Worm (Caenorhabditis elegans) whole organism, mixed stage, embryonic: ENCODE results near the gene F59E12.17.
"Not testable (repeated sequence)": the region's sequence is repeated elsewhere in the genome, so short reads cannot be mapped to it uniquely, and the experiment has no call there.

Experiments
- M03D4.4 ChIP-seq: sonication (generic microtip); optimal IDR thresholded peaks from 2 replicates; lab custom pipeline; 2017; ENCODE audit warnings: mild to moderate bottlenecking, missing genetic modification characterization, missing compliant biosample characterization
- bed-3 ChIP-seq: fragments of 200-800 bp; sonication (Bioruptor generic); optimal IDR thresholded peaks from 3 replicates; lab custom pipeline; 2018; ENCODE audit warnings: mild to moderate bottlenecking, missing genetic modification characterization, moderate library complexity, missing compliant biosample characterization
- blmp-1 ChIP-seq: fragments of 150-350 bp; optimal IDR thresholded peaks from 2 replicates; lab custom pipeline; 2014; ENCODE audit warnings: missing biosample characterization, missing genetic modification characterization
- ceh-39 ChIP-seq: fragments of 150-350 bp; optimal IDR thresholded peaks from 2 replicates; lab custom pipeline; 2014; ENCODE audit warnings: missing biosample characterization, missing genetic modification characterization
- ceh-43 ChIP-seq: fragments of 200-800 bp; sonication (Bioruptor generic); optimal IDR thresholded peaks from 2 replicates; lab custom pipeline; 2018; ENCODE audit warnings: mild to moderate bottlenecking, missing genetic modification characterization, moderate library complexity, missing compliant biosample characterization
- ceh-83 ChIP-seq: fragments of 200-800 bp; sonication (Bioruptor generic); optimal IDR thresholded peaks from 2 replicates; lab custom pipeline; 2018; ENCODE audit warnings: mild to moderate bottlenecking, missing genetic modification characterization, missing compliant biosample characterization
- ces-1 ChIP-seq: fragments of 150-350 bp; optimal IDR thresholded peaks from 2 replicates; lab custom pipeline; 2014; ENCODE audit warnings: missing biosample characterization, missing genetic modification reagents, missing genetic modification characterization
- drap-1 ChIP-seq: fragments of 200-800 bp; sonication (Bioruptor generic); optimal IDR thresholded peaks from 3 replicates; lab custom pipeline; 2018; ENCODE audit warnings: mild to moderate bottlenecking, missing genetic modification characterization, missing compliant biosample characterization
- elt-1 ChIP-seq: sonication (generic microtip); optimal IDR thresholded peaks from 2 replicates; lab custom pipeline; 2017; ENCODE audit warnings: missing genetic modification characterization, mild to moderate bottlenecking, missing compliant biosample characterization, antibody characterized with exemption, moderate library complexity, borderline replicate concordance; ENCODE audit not compliant: insufficient read depth
- elt-3 ChIP-seq: fragments of 150-350 bp; optimal IDR thresholded peaks from 2 replicates; lab custom pipeline; 2014; ENCODE audit warnings: missing biosample characterization, missing genetic modification characterization
- flh-1 ChIP-seq: fragments of 200-800 bp; sonication (Bioruptor generic); optimal IDR thresholded peaks from 2 replicates; lab custom pipeline; 2018; ENCODE audit warnings: mild to moderate bottlenecking, missing genetic modification characterization, moderate library complexity, missing compliant biosample characterization
- ham-2 ChIP-seq: fragments of 200-800 bp; sonication (Bioruptor generic); optimal IDR thresholded peaks from 2 replicates; lab custom pipeline; 2018; ENCODE audit warnings: mild to moderate bottlenecking, missing genetic modification characterization, missing compliant biosample characterization
- lin-13 ChIP-seq: fragments of 150-350 bp; optimal IDR thresholded peaks from 2 replicates; lab custom pipeline; 2014; ENCODE audit warnings: missing biosample characterization, missing genetic modification characterization
- lin-32 ChIP-seq: fragments of 200-800 bp; sonication (Bioruptor generic); optimal IDR thresholded peaks from 2 replicates; lab custom pipeline; 2018; ENCODE audit warnings: mild to moderate bottlenecking, missing genetic modification characterization, missing compliant biosample characterization
- lsy-2 ChIP-seq: fragments of 150-350 bp; optimal IDR thresholded peaks from 2 replicates; lab custom pipeline; 2014; ENCODE audit warnings: missing biosample characterization, missing genetic modification characterization
- mab-5 ChIP-seq: fragments of 150-350 bp; optimal IDR thresholded peaks from 2 replicates; lab custom pipeline; 2014; ENCODE audit warnings: missing biosample characterization, missing genetic modification characterization
- mep-1 ChIP-seq: fragments of 150-350 bp; optimal IDR thresholded peaks from 2 replicates; lab custom pipeline; 2017; ENCODE audit warnings: missing biosample characterization, missing genetic modification reagents, missing genetic modification characterization, inconsistent platforms
- mls-2 ChIP-seq: sonication (generic microtip); optimal IDR thresholded peaks from 2 replicates; lab custom pipeline; 2016; ENCODE audit warnings: mild to moderate bottlenecking, missing genetic modification characterization, moderate library complexity, missing compliant biosample characterization
- nhr-12 ChIP-seq: fragments of 150-350 bp; optimal IDR thresholded peaks from 2 replicates; lab custom pipeline; 2014; ENCODE audit warnings: missing biosample characterization, missing genetic modification characterization
- nhr-2 ChIP-seq: fragments of 150-350 bp; optimal IDR thresholded peaks from 2 replicates; lab custom pipeline; 2014; ENCODE audit warnings: missing biosample characterization, missing genetic modification characterization
- nhr-237 ChIP-seq: fragments of 150-350 bp; optimal IDR thresholded peaks from 2 replicates; lab custom pipeline; 2014; ENCODE audit warnings: missing biosample characterization, missing genetic modification characterization
- nhr-28 ChIP-seq: fragments of 150-350 bp; optimal IDR thresholded peaks from 2 replicates; lab custom pipeline; 2014; ENCODE audit warnings: missing biosample characterization, missing genetic modification characterization
- nhr-76 ChIP-seq: sonication (generic microtip); optimal IDR thresholded peaks from 2 replicates; lab custom pipeline; 2017; ENCODE audit warnings: missing biosample characterization, missing genetic modification characterization
- pha-4 ChIP-seq: fragments of 150-350 bp; optimal IDR thresholded peaks from 2 replicates; lab custom pipeline; 2018; ENCODE audit warnings: missing biosample characterization, missing genetic modification reagents, missing genetic modification characterization
- sem-2 ChIP-seq: fragments of 200-800 bp; sonication (Bioruptor generic); optimal IDR thresholded peaks from 2 replicates; lab custom pipeline; 2018; ENCODE audit warnings: mild to moderate bottlenecking, missing genetic modification characterization, missing compliant biosample characterization
- snpc-4 ChIP-seq: fragments of 150-350 bp; optimal IDR thresholded peaks from 2 replicates; lab custom pipeline; 2014; ENCODE audit warnings: missing biosample characterization, missing genetic modification characterization
- sptf-1 ChIP-seq: sonication (generic microtip); optimal IDR thresholded peaks from 2 replicates; lab custom pipeline; 2017; ENCODE audit warnings: mild to moderate bottlenecking, missing genetic modification characterization, moderate library complexity, missing compliant biosample characterization
- tbx-8 ChIP-seq: fragments of 200-800 bp; sonication (Bioruptor generic); optimal IDR thresholded peaks from 2 replicates; lab custom pipeline; 2018; ENCODE audit warnings: mild to moderate bottlenecking, missing genetic modification characterization, moderate library complexity, missing compliant biosample characterization
- unc-120 ChIP-seq: sonication (generic microtip); optimal IDR thresholded peaks from 2 replicates; lab custom pipeline; 2017; ENCODE audit warnings: missing genetic modification characterization, missing compliant biosample characterization; ENCODE audit not compliant: poor library complexity, severe bottlenecking
- unc-39 ChIP-seq: fragments of 150-350 bp; optimal IDR thresholded peaks from 2 replicates; lab custom pipeline; 2014; ENCODE audit warnings: missing biosample characterization, missing genetic modification characterization
- unc-62 ChIP-seq: fragments of 150-350 bp; optimal IDR thresholded peaks from 2 replicates; lab custom pipeline; 2014; ENCODE audit warnings: missing biosample characterization, missing genetic modification reagents, missing genetic modification characterization
- zip-8 ChIP-seq: fragments of 150-350 bp; optimal IDR thresholded peaks from 2 replicates; lab custom pipeline; 2014; ENCODE audit warnings: missing biosample characterization, missing genetic modification characterization
- ztf-11 ChIP-seq: fragments of 150-350 bp; optimal IDR thresholded peaks from 2 replicates; lab custom pipeline; 2014; ENCODE audit warnings: missing biosample characterization, missing genetic modification characterization

F59E12.17 gene

DNA sequence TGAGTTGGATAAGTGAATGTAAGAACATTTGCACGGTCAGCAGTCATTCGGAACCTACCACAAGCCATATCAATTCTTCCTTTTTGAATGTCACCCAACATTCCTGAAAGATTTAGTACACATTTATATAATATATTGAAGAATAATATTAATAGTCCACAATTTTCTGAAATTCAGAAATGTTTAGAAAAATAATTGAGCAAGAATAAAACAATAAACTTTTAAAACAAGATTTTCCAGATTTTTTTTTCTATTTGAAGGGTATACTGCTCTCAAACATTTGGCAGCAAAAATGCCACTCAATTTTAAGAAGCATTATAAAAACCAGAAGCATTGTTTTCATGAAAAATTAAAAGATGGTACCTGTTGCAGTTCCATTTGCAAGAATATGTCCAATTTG, 12.4 kb downstream of the F59E12.17 start, which contains the start of gene F59E12.8:
F59E12.8 (minus strand) TSS at position 101 of the 400 bp plus-strand sequence.
- TF ChIP-seq blmp-1 (tag; lab: Kevin White, UChicago) (no peak), sptf-1 (tag; lab: Kevin White, UChicago) (no peak), nhr-76 (tag; lab: Kevin White, UChicago) (no peak), ces-1 (GFP tag; lab: Kevin White, UChicago) (no peak), zip-8 (tag; lab: Kevin White, UChicago) (no peak), elt-1 (tag; lab: Kevin White, UChicago) (no peak), lin-13 (tag; lab: Kevin White, UChicago) (no peak), mep-1 (tag; lab: Kevin White, UChicago) (no peak), ceh-83 (no peak), tbx-8 (no peak), ham-2 (no peak), nhr-237 (tag; lab: Kevin White, UChicago) (no peak), unc-120 (no peak)
- TF ChIP-seq, all 35 proteins: peak for 0

DNA sequence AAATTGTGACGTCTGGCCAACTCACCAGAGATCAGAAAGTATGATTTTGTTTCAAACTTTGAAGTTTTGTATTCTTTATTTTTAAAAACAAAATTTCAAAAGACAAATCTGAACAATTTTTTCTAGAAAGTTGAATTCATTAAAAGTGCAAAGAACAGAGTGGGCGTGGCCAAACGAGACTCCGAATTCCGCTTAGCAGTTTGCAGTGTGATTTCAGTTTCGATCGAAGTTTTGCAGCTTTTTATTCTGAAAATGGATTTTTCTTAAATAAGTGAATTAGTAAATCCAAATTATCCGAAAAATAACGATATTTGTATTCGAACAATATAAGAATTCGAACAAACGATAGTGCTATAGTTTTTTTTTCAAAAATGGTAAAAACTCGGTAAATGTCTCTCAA, 15.8 kb downstream of the F59E12.17 start:
- TF ChIP-seq mep-1 (tag; lab: Kevin White, UChicago) = no peak
- TF ChIP-seq nhr-2 = no peak
- TF ChIP-seq, all 35 proteins: peak for 0

DNA sequence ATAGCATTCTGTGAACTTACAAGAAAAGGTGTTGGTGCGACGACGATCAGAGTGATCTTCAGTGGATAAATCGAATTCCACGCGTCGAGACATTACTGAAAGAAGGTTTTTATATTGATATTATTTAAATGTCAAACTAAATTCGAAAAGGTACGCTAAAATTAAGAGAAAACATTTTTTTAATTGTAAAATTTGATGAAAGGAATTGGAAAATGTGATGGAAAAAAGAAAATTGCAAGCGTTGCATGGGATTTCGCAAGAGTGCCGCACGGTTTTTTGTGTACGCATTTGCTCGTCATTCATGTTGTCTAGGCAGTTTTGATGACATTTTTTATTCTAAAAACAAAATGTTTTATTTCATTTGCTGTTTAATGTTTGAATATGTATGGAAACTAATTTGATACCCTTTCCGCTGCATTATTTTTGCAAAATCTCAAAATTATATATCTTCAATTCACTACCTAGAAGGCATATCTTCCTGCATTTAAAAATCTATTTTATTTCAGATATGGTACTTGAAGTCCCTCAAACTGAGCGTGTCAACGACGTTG, 18.3 kb downstream of the F59E12.17 start, which contains the start of the genes F59E12.6 and npl-4.1:
F59E12.6 (minus strand) TSS at position 101 of the 551 bp plus-strand sequence.
npl-4.1 (plus strand) TSS at position 501 of the 551 bp plus-strand sequence.
- not testable (repeated sequence) for TF ChIP-seq ham-2; mab-5; unc-62 (GFP tag; lab: Kevin White, UChicago)

DNA sequence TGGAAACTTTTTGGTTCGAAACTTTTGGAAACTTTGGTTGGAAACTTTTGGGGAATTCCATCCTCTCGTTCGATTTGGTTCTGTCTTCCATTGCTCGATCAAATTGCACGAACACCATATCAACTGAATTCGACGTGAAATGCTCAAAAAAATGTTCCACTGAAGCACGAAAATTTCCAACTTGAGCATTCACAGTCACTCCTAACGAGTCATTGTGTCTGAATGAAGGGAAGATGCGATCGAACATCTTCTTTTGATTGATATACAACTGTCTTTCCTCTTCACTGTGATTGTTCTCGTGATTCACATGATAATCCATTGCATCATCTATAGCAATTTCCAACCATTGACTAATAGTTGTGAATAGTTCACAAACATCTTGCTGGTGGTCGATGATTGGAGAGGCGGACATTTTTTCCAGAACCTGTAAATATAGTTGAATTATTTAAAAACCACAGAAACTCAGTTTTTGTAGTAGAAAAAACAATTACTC, 20.9 kb downstream of the F59E12.17 start, which contains the start of gene F59E12.15:
F59E12.15 (minus strand) TSS at position 51 of the 493 bp plus-strand sequence.
- TF ChIP-seq unc-39 (tag; lab: Kevin White, UChicago) = no peak
- no peak for TF ChIP-seq ceh-83
- no peak for TF ChIP-seq unc-62 (GFP tag; lab: Kevin White, UChicago)
- no peak for TF ChIP-seq ceh-43
- no peak for TF ChIP-seq pha-4 (tag; lab: Kevin White, UChicago)
- TF ChIP-seq, all 35 proteins: peak for 0

DNA sequence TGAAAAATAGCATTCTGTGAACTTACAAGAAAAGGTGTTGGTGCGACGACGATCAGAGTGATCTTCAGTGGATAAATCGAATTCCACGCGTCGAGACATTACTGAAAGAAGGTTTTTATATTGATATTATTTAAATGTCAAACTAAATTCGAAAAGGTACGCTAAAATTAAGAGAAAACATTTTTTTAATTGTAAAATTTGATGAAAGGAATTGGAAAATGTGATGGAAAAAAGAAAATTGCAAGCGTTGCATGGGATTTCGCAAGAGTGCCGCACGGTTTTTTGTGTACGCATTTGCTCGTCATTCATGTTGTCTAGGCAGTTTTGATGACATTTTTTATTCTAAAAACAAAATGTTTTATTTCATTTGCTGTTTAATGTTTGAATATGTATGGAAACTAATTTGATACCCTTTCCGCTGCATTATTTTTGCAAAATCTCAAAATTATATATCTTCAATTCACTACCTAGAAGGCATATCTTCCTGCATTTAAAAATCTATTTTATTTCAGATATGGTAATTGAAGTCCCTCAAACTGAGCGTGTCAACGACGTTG, 26.8 kb downstream of the F59E12.17 start, which contains the start of the genes eif-3.L and npl-4.2:
eif-3.L (minus strand) TSS at position 101 of the 557 bp plus-strand sequence.
npl-4.2 (plus strand) TSS at position 507 of the 557 bp plus-strand sequence.
- not testable (repeated sequence) for TF ChIP-seq unc-62 (GFP tag; lab: Kevin White, UChicago); ceh-83; flh-1 (GFP tag; lab: Kevin White, UChicago)
- TF ChIP-seq, all 35 proteins: peak for 0; not testable (repeated sequence) for 35

DNA sequence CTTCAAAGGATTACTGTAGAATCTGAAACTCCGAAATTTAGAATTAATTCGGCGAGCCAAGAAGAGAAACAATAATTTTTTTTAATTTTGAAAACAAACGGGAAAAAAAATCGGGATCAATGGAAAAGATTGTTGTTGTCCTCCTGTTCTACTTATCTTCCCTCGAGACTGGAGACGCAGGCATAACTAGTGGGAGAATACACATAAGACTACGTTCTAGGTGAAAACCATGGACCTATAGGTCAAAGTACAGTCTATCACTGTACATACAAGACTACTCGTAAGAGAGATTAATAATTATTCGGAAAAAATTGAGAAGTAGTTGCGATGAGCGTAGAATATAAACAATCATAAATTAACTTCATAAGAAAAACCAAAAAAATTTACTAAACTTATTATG, 30.0 kb downstream of the F59E12.17 start, which contains the start of gene dhs-6:
dhs-6 (minus strand) TSS at position 22 of the 400 bp plus-strand sequence.
- TF ChIP-seq lin-13 (tag; lab: Kevin White, UChicago) (no peak), elt-3 (tag; lab: Kevin White, UChicago) (no peak), ceh-43 (no peak), sem-2 (GFP tag; lab: Kevin White, UChicago) (no peak), zip-8 (tag; lab: Kevin White, UChicago) (no peak), nhr-12 (tag; lab: Kevin White, UChicago) (no peak), nhr-2 (no peak), lsy-2 (no peak), ceh-39 (no peak), mab-5 (no peak), M03D4.4 (tag; lab: Kevin White, UChicago) (no peak)

DNA sequence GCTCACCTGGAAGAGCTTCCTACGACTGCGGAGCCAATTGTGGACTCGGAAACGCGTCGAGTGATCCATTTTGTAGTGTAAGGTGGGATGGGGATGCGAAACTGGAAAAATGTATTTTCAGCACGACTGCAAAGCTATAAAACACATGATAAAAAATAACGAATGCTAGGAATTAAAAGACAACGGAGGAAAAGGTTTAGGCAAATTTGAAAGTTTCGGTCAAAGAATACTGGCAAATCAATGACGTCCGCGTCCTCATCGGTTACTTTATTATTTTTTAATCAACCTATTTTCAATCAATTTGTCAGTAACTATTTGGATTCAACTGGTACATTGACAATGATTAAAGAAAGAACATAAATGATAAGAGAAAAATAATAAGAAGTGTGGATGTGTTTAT, 41.5 kb downstream of the F59E12.17 start, which contains the start of gene C17G10.7:
C17G10.7 (minus strand) TSS at position 101 of the 400 bp plus-strand sequence.
- no peak for TF ChIP-seq pha-4 (tag; lab: Kevin White, UChicago)
- TF ChIP-seq nhr-237 (tag; lab: Kevin White, UChicago) = no peak
- no peak for TF ChIP-seq bed-3 (GFP tag; lab: Kevin White, UChicago)
- TF ChIP-seq sptf-1 (tag; lab: Kevin White, UChicago) = no peak
- TF ChIP-seq nhr-2 = no peak
- TF ChIP-seq unc-62 (GFP tag; lab: Kevin White, UChicago) = no peak
- no peak for TF ChIP-seq lin-13 (tag; lab: Kevin White, UChicago)
- TF ChIP-seq lsy-2 = no peak
- TF ChIP-seq drap-1 = no peak
- TF ChIP-seq nhr-28 (tag; lab: Kevin White, UChicago) = no peak
- no peak for TF ChIP-seq sem-2 (GFP tag; lab: Kevin White, UChicago)
- TF ChIP-seq ham-2 = no peak
- TF ChIP-seq ztf-11 (tag; lab: Kevin White, UChicago) = no peak
- TF ChIP-seq mls-2 (tag; lab: Kevin White, UChicago) = no peak
- TF ChIP-seq ces-1 (GFP tag; lab: Kevin White, UChicago) = no peak
- no peak for TF ChIP-seq lin-32
- no peak for TF ChIP-seq elt-3 (tag; lab: Kevin White, UChicago)
- TF ChIP-seq snpc-4 (tag; lab: Kevin White, UChicago) = no peak
